Fruit fly (Drosophila melanogaster) whole organism: ENCODE data around the gene CG32106.

Experiments
- pan ChIP-seq: fragments of >200 bp; optimal IDR thresholded peaks from 2 replicates; lab custom pipeline; 2017
- psq ChIP-seq: fragments of >200 bp; optimal IDR thresholded peaks from 2 replicates; lab custom pipeline; 2017
- usp ChIP-seq: fragments of >200 bp; optimal IDR thresholded peaks from 2 replicates; lab custom pipeline; 2017; ENCODE audit warnings: missing biosample characterization, missing genetic modification characterization, mixed read lengths

DNA sequence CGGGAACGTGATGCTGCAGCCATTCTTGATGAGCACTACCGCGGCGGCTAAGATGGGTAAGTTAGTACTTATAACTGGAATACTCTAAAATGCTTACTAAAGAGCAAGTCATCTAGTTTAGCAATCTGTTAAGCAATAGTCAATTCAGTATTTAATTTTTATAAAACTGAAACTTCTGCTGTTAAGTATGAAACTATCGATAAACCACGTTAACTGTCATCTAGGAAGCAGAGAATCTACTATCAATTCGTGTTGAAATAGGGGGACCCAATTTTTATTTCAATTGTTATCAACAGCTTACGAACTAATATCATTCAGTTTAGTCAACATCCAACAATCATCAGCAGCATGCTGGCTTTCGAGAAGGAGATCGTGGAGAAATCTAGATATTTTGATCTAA, 29.9 kb upstream of the CG32106 start, which contains the start of gene CG32110:
- TF ChIP-seq usp (GFP tag; lab: Kevin White, UChicago) (no peak), pan (lab: Kevin White, UChicago) (no peak), psq (no peak)
